Worm (Caenorhabditis elegans) whole organism, L2 larva: ENCODE data around the gene T23D5.8.

ENCODE experiments used
- blmp-1 ChIP-seq: sonication (generic microtip); optimal IDR thresholded peaks from 2 replicates; lab custom pipeline; 2017; ENCODE audit warnings: missing genetic modification characterization, mild to moderate bottlenecking, missing compliant biosample characterization, antibody characterized with exemption, moderate library complexity; ENCODE audit not compliant: insufficient read depth
- egl-27 ChIP-seq: sonication (generic microtip); optimal IDR thresholded peaks from 3 replicates; lab custom pipeline; 2017; ENCODE audit warnings: missing biosample characterization, missing genetic modification reagents, missing genetic modification characterization
- elt-3 ChIP-seq: sonication (generic microtip); optimal IDR thresholded peaks from 2 replicates; lab custom pipeline; 2017; ENCODE audit warnings: missing biosample characterization, missing genetic modification characterization
- mdl-1 ChIP-seq, 2 experiments: fragments of 150-350 bp in 1 of 2; sonication (generic microtip) in 1 of 2; optimal IDR thresholded peaks; 2 replicates each; lab custom pipeline; 2017; ENCODE audit warnings: missing biosample characterization in 2 of 2, missing genetic modification characterization in 2 of 2
- sem-4 ChIP-seq: fragments of 150-350 bp; optimal IDR thresholded peaks from 2 replicates; lab custom pipeline; 2014; ENCODE audit warnings: missing biosample characterization, missing genetic modification reagents, missing genetic modification characterization
- unc-55 ChIP-seq: fragments of 150-350 bp; sonication (generic microtip); optimal IDR thresholded peaks from 3 replicates; lab custom pipeline; 2014; ENCODE audit warnings: missing biosample characterization, missing genetic modification reagents, missing genetic modification characterization
- unc-62 ChIP-seq: fragments of 150-350 bp; optimal IDR thresholded peaks from 2 replicates; lab custom pipeline; 2014; ENCODE audit warnings: missing biosample characterization, missing genetic modification reagents, missing genetic modification characterization
- ztf-11 ChIP-seq: sonication (generic microtip); optimal IDR thresholded peaks from 2 replicates; lab custom pipeline; 2017; ENCODE audit warnings: missing biosample characterization, missing genetic modification characterization

ce11 chrV:15699799-15700198 is 48.4 kb downstream of the T23D5.8 start, which contains the start of gene nhr-199:
- no peak for TF ChIP-seq unc-55
- no peak for TF ChIP-seq blmp-1 (tag; lab: Kevin White, UChicago)
- TF ChIP-seq egl-27 (tag; lab: Kevin White, UChicago) = no peak
- no peak for TF ChIP-seq unc-62 (GFP tag; lab: Kevin White, UChicago)
- TF ChIP-seq ztf-11 (tag; lab: Kevin White, UChicago) = no peak
- no peak for TF ChIP-seq elt-3 (tag; lab: Kevin White, UChicago)
- no peak for TF ChIP-seq sem-4
- no peak for TF ChIP-seq mdl-1 (tag; optimal IDR thresholded peaks at IDR 0.05; lab: Kevin White, UChicago)
